Worm (Caenorhabditis elegans): ENCODE measurements around the gene srbc-17.

The srbc-17 gene

DNA sequence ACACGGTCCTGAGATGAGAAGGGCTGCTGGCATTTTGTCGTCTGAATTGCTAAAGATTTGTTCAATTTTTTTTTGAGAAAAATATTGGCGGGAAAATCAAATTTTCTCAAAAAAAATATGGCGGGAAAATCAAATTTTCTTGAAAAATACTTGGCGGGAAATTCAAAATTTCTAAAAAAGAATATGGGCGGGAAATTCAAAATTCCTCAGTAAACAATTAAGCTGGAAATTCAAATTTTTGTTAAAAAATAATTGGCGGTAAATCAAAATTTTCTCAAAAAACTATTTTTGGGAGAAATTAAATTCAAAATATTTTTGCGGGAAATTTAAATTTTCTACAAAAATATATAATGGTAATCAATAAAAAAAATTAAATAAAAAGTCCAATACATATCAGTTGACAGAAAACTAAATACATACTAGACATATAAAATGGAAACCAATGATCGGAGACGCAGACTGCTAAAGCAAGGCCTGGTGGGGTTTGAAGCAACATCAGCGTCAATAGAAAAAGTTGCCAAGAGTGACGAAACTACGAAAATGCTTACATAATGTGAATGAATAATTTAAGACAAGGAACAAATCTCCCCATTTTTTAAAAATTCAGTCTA lies 37.0 kb downstream of the srbc-17 start, which contains the start of gene nhr-184:
Gene nhr-184, minus strand, starts transcription at position 51 of the 611 bp plus-strand sequence.
- TF ChIP-seq ztf-1 (GFP tag; conservative IDR thresholded peaks at IDR 0.05) (no peak), unc-55 (GFP tag; optimal IDR thresholded peaks at IDR 0.05) (peak; percentile 30), lsy-2 (tag; optimal IDR thresholded peaks at IDR 0.05) (peak in 1 of 2 experiments; percentile 21), gmeb-1 (tag; optimal IDR thresholded peaks at IDR 0.05) (peak; percentile 2), sma-9 (GFP tag; optimal IDR thresholded peaks at IDR 0.05) (peak; percentile 35), sma-9 (tag; optimal IDR thresholded peaks at IDR 0.05) (no peak), lin-13 (GFP tag; optimal IDR thresholded peaks at IDR 0.05) (no peak), egl-27 (tag; optimal IDR thresholded peaks at IDR 0.05) (no peak), lin-11 (tag; optimal IDR thresholded peaks at IDR 0.05) (no peak), fos-1 (tag; optimal IDR thresholded peaks at IDR 0.05) (peak; percentile 56), ztf-11 (tag; optimal IDR thresholded peaks at IDR 0.05) (no peak)

DNA sequence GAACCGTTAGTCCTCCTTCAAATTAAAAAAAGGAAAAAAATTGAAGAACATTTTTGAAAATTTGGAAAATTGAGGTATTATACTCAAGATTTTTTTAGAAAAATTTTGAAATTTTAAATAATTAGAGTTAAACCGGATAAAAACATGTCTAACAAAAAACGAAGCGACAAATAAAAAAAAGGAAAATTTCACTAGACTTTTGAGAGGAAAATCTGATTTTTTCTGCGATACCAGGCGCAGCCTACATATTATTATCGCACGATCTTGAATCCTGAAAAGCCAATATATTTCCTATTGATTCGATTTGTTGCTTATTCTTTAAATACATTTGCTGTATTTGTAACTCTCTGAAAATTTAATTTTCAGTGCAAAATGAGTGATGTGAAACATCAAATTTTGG lies 37.8 kb downstream of the srbc-17 start, which contains the start of gene nstp-8:
Gene nstp-8, plus strand, starts transcription at position 301 of the 400 bp plus-strand sequence.
- no peak for TF ChIP-seq peb-1 (tag; optimal IDR thresholded peaks at IDR 0.05)
- TF ChIP-seq lin-11 (tag; optimal IDR thresholded peaks at IDR 0.05) = no peak

DNA sequence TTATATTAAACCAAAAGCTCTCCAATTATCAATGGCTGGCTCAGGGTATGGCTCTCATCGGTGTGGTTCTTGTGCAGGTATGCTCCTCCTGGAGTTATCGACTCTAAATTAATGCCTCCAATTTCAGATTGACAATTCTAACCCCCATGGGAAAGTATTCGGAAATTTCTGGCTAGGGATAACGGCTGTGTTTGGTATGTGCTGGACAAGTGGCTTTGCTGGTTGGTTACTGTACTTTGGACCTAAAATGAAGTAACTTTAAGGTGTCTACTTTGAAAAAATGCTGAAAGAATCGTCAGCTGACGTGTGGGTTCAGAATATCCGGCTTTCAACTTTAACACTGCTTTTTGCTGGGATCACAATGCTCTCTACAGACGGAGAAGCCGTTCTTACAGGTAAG lies 39.4 kb downstream of the srbc-17 start:
- TF ChIP-seq mbf-1 (tag; optimal IDR thresholded peaks at IDR 0.05) (no peak), ZK546.5 (tag; optimal IDR thresholded peaks at IDR 0.05) (no peak), nhr-129 (tag; optimal IDR thresholded peaks at IDR 0.05) (no peak), lsy-2 (tag; optimal IDR thresholded peaks at IDR 0.05) (no peak), dmd-4 (tag; optimal IDR thresholded peaks at IDR 0.05) (no peak), egl-27 (tag; optimal IDR thresholded peaks at IDR 0.05) (no peak), mdl-1 (tag; optimal IDR thresholded peaks at IDR 0.05) (no peak), fos-1 (tag; optimal IDR thresholded peaks at IDR 0.05) (no peak), nhr-6 (tag; optimal IDR thresholded peaks at IDR 0.05) (no peak), sma-9 (GFP tag; optimal IDR thresholded peaks at IDR 0.05) (no peak), sma-9 (tag; optimal IDR thresholded peaks at IDR 0.05) (no peak), ceh-82 (tag; optimal IDR thresholded peaks at IDR 0.05) (no peak), ceh-16 (tag; optimal IDR thresholded peaks at IDR 0.05) (no peak), R02D3.7 (tag; optimal IDR thresholded peaks at IDR 0.05) (no peak), nhr-12 (tag; optimal IDR thresholded peaks at IDR 0.05) (no peak), ztf-11 (tag; optimal IDR thresholded peaks at IDR 0.05) (no peak), aly-2 (tag; optimal IDR thresholded peaks at IDR 0.05) (no peak)

DNA sequence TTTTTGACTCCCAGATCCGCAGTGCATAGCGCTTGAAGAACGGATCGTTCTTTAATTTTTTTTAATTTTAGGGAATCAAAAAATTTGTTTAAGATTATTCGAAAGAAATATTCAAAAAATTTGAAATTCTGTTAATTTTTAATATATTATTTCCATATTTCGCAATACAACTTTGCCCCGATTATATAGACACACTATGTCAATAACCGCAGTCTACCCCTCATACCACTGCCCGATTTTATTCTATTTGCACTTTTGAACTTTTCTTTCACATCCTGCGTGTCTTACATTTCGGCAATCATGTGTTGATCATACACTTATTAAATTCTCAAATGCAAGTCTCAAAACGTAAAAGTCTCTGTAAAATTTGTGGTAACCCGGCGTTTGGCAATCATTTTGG lies 41.3 kb downstream of the srbc-17 start, which contains the start of gene nhr-56:
Gene nhr-56, plus strand, starts transcription at position 202 of the 400 bp plus-strand sequence.
- TF ChIP-seq C34F6.9 (tag; optimal IDR thresholded peaks at IDR 0.05) = peak; percentile 26
- TF ChIP-seq Y55F3AM.14 (GFP tag; optimal IDR thresholded peaks at IDR 0.05) = no peak
- TF ChIP-seq unc-39 (tag; optimal IDR thresholded peaks at IDR 0.05) = no peak
- TF ChIP-seq nhr-10 (tag; optimal IDR thresholded peaks at IDR 0.05) = no peak
- TF ChIP-seq lin-13 (GFP tag; optimal IDR thresholded peaks at IDR 0.05) = no peak
- TF ChIP-seq aly-2 (tag; optimal IDR thresholded peaks at IDR 0.05) = no peak
- peak; percentile 25 for TF ChIP-seq F13H6.1 (tag; optimal IDR thresholded peaks at IDR 0.05)
- TF ChIP-seq unc-55 (GFP tag; optimal IDR thresholded peaks at IDR 0.05) = no peak
- TF ChIP-seq ceh-16 (tag; optimal IDR thresholded peaks at IDR 0.05) = no peak
- peak; percentile 67 for TF ChIP-seq gmeb-1 (tag; optimal IDR thresholded peaks at IDR 0.05)
- no peak for TF ChIP-seq mab-5 (tag; optimal IDR thresholded peaks at IDR 0.05)
- TF ChIP-seq nhr-25 (tag; optimal IDR thresholded peaks at IDR 0.05) = peak; percentile 31
- TF ChIP-seq blmp-1 (tag; optimal IDR thresholded peaks at IDR 0.05; ENCODE audit: insufficient read depth) = no peak
- TF ChIP-seq sem-4 (tag; optimal IDR thresholded peaks at IDR 0.05) = no peak
- TF ChIP-seq nhr-129 (tag; optimal IDR thresholded peaks at IDR 0.05) = peak; percentile 63
- no peak for TF ChIP-seq lin-11 (tag; optimal IDR thresholded peaks at IDR 0.05)
- TF ChIP-seq crh-2 (tag; optimal IDR thresholded peaks at IDR 0.05) = peak; percentile 59
- peak in 1 of 2 experiments; percentile 47 for TF ChIP-seq lsy-2 (tag; optimal IDR thresholded peaks at IDR 0.05)
- peak; percentile 79 for TF ChIP-seq sma-9 (GFP tag; optimal IDR thresholded peaks at IDR 0.05)
- TF ChIP-seq sma-9 (tag; optimal IDR thresholded peaks at IDR 0.05) = no peak
- TF ChIP-seq fos-1 (tag; optimal IDR thresholded peaks at IDR 0.05) = peak; percentile 71
- no peak for TF ChIP-seq nhr-6 (tag; optimal IDR thresholded peaks at IDR 0.05)
- no peak for TF ChIP-seq peb-1 (tag; optimal IDR thresholded peaks at IDR 0.05)
- TF ChIP-seq nhr-23 (tag; optimal IDR thresholded peaks at IDR 0.05) = no peak

Measured in whole organism, L2 larva.